Fruit fly (Drosophila melanogaster) whole organism, adult: ENCODE results near the gene mdy.

ENCODE experiments used
- CG11617 ChIP-seq: fragments of 200-800 bp; sonication (Bioruptor generic); optimal IDR thresholded peaks from 2 replicates; lab custom pipeline; 2017; ENCODE audit warnings: mild to moderate bottlenecking, missing biosample characterization, missing genetic modification reagents, missing genetic modification characterization
- CG12768 ChIP-seq: fragments of 200-800 bp; sonication (Bioruptor generic); optimal IDR thresholded peaks from 2 replicates; lab custom pipeline; 2017; ENCODE audit warnings: missing biosample characterization, missing genetic modification characterization, mild to moderate bottlenecking, moderate library complexity, missing genetic modification reagents
- CG14711 ChIP-seq: fragments of 200-800 bp; sonication (Bioruptor generic); optimal IDR thresholded peaks from 2 replicates; lab custom pipeline; 2018; ENCODE audit warnings: missing biosample characterization, mild to moderate bottlenecking, missing genetic modification characterization, moderate library complexity
- CG1620 ChIP-seq: fragments of 200-800 bp; sonication (Bioruptor generic); optimal IDR thresholded peaks from 2 replicates; lab custom pipeline; 2016; ENCODE audit warnings: missing biosample characterization, missing genetic modification characterization
- CG33017 ChIP-seq: fragments of 200-800 bp; sonication (Bioruptor generic); optimal IDR thresholded peaks from 2 replicates; lab custom pipeline; 2018; ENCODE audit warnings: missing biosample characterization, mild to moderate bottlenecking, missing genetic modification characterization, moderate library complexity
- CG5204 ChIP-seq: fragments of 200-800 bp; sonication (Bioruptor generic); optimal IDR thresholded peaks from 2 replicates; lab custom pipeline; 2016; ENCODE audit warnings: missing biosample characterization, missing genetic modification characterization
- CG7045 ChIP-seq: fragments of 200-800 bp; sonication (Bioruptor generic); optimal IDR thresholded peaks from 2 replicates; lab custom pipeline; 2017; ENCODE audit warnings: missing biosample characterization, mild to moderate bottlenecking, missing genetic modification characterization
- CG7101 ChIP-seq: fragments of 200-800 bp; sonication (Bioruptor generic); optimal IDR thresholded peaks from 2 replicates; lab custom pipeline; 2018; ENCODE audit warnings: missing biosample characterization, mild to moderate bottlenecking, missing genetic modification characterization, moderate library complexity
- Clk ChIP-seq: fragments of 200-800 bp; sonication (Bioruptor generic); optimal IDR thresholded peaks from 2 replicates; lab custom pipeline; 2017; ENCODE audit warnings: missing biosample characterization, missing genetic modification characterization
- Crg-1 ChIP-seq: fragments of 200-800 bp; sonication (Bioruptor generic); optimal IDR thresholded peaks from 2 replicates; lab custom pipeline; 2016; ENCODE audit warnings: missing biosample characterization, missing genetic modification characterization
- Hr96 ChIP-seq: fragments of 200-800 bp; sonication (Bioruptor generic); optimal IDR thresholded peaks from 2 replicates; lab custom pipeline; 2016; ENCODE audit warnings: missing biosample characterization, missing genetic modification characterization
- Mnt ChIP-seq: fragments of 200-800 bp; sonication (Bioruptor generic); optimal IDR thresholded peaks from 2 replicates; lab custom pipeline; 2016; ENCODE audit warnings: missing biosample characterization, mild to moderate bottlenecking, missing genetic modification characterization
- bab1 ChIP-seq: fragments of 200-800 bp; sonication (Bioruptor generic); optimal IDR thresholded peaks from 3 replicates; lab custom pipeline; 2019; ENCODE audit warnings: missing biosample characterization, mild to moderate bottlenecking, missing genetic modification characterization, moderate library complexity
- cic ChIP-seq: fragments of 200-800 bp; sonication (Bioruptor generic); optimal IDR thresholded peaks from 2 replicates; lab custom pipeline; 2017; ENCODE audit warnings: missing biosample characterization, mild to moderate bottlenecking, missing genetic modification characterization, moderate library complexity
- cnc ChIP-seq, 2 experiments: fragments of >200 bp; optimal IDR thresholded peaks; 2 replicates each; lab custom pipeline; 2017
- kay ChIP-seq: fragments of 200-800 bp; sonication (Bioruptor generic); peaks from one replicate; lab custom pipeline; 2016; ENCODE audit warnings: missing biosample characterization, missing genetic modification characterization, borderline replicate concordance
- ovo ChIP-seq: fragments of 200-800 bp; sonication (Bioruptor generic); optimal IDR thresholded peaks from 2 replicates; lab custom pipeline; 2016; ENCODE audit warnings: missing biosample characterization, missing genetic modification characterization
- pad ChIP-seq: fragments of 200-800 bp; sonication (Bioruptor generic); optimal IDR thresholded peaks from 3 replicates; lab custom pipeline; 2017; ENCODE audit warnings: missing biosample characterization, missing genetic modification characterization, mild to moderate bottlenecking, moderate library complexity, missing genetic modification reagents
- tj ChIP-seq: fragments of 200-800 bp; sonication (Bioruptor generic); optimal IDR thresholded peaks from 3 replicates; lab custom pipeline; 2017; ENCODE audit warnings: missing biosample characterization, mild to moderate bottlenecking, missing genetic modification characterization, moderate library complexity
- toe ChIP-seq: fragments of 200-800 bp; sonication (Bioruptor generic); optimal IDR thresholded peaks from 2 replicates; lab custom pipeline; 2016; ENCODE audit warnings: missing biosample characterization, missing genetic modification characterization

mdy gene

DNA sequence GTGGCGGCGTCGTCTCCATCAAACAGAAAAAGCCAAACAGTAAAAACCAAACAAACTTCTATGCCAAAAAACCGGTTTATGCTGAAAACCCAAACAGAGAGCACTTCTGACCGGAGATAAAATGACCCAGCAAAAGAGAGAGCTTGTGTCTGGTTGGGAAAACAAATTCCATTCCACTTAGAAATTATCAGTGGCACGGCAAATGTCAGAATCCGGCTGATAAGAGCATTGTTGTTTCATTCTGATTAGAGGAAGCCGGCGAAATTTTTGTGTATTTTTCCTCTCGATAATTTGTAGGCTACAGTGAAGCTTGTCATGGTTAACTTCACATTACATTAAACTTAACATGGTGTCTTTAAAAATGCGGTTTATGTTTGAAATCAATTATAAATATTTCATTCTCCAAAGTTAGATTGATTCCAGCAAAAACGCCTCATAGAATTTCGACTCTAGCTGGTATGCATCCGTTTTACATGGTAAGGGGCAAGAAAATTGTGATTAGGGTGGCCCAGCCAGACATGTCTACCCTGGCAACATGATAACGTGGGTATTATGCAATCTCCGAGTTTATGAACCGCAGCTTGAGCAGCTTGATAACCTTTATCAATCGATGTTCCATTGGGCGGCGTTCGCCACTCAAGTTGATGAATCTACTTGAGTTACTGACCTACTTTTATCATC lies 1.1 kb downstream of the mdy start:
- TF ChIP-seq ovo (no peak), CG11617 (GFP tag; lab: Kevin White, UChicago) (no peak), Clk (no peak), CG7045 (GFP tag; lab: Kevin White, UChicago) (no peak), CG1620 (GFP tag; lab: Kevin White, UChicago) (no peak), pad (GFP tag; lab: Kevin White, UChicago) (no peak), Hr96 (no peak)

DNA sequence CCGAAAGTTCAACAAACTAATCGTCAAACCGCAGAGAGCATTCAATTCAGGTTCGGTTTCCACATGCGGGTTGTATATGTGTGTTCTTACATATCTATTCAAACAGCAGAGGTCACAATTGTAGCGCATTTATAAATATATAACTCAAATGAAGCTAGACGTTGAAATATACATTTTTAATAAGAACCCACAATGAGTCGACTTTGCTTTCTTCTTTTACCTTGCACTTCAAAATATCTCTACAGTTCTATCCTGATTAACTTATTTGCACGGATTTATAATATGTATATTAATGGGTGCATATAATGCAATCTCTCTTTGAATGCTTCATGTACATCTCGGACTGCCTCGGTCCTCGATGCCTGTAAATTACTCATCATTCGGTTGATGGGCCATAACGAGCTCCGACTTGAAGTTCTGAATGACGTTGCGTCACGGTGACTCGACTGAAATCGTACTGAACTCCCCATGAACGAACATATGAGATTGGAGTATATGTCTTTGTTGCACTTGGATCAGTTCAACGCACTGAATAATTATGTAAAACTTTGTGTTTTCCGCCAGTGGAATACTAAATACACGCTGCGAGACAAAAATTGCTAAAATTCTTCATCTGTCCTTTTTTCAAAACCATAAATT lies 2.0 kb downstream of the mdy start:
- TF ChIP-seq bab1 = no peak
- no peak for TF ChIP-seq Crg-1 (GFP tag; lab: Kevin White, UChicago)
- no peak for TF ChIP-seq CG7101 (tag; lab: Kevin White, UChicago)
- TF ChIP-seq Mnt (GFP tag; lab: Kevin White, UChicago) = peak; percentile 1
- TF ChIP-seq CG14711 (tag; lab: Kevin White, UChicago) = peak; percentile 14
- TF ChIP-seq CG11617 (GFP tag; lab: Kevin White, UChicago) = no peak
- TF ChIP-seq tj (GFP tag; lab: Kevin White, UChicago) = no peak
- peak; percentile 46 for TF ChIP-seq kay
- TF ChIP-seq CG7045 (GFP tag; lab: Kevin White, UChicago) = peak; percentile 2
- peak; percentile 23 for TF ChIP-seq CG33017 (tag; lab: Kevin White, UChicago)
- no peak for TF ChIP-seq CG5204 (GFP tag; lab: Kevin White, UChicago)
- TF ChIP-seq Hr96 = no peak
- peak in 1 of 2 experiments; percentile 91 for TF ChIP-seq cnc (optimal IDR thresholded peaks at IDR 0.05; lab: Kevin White, UChicago)
- TF ChIP-seq ovo = no peak

- TF ChIP-seq Crg-1 (GFP tag; lab: Kevin White, UChicago) (no peak), CG7045 (GFP tag; lab: Kevin White, UChicago) (peak; percentile 76), ovo (peak; percentile 20), kay (peak; percentile 92), cic (GFP tag; lab: Kevin White, UChicago) (peak; percentile 78), Hr96 (no peak), cnc (optimal IDR thresholded peaks at IDR 0.05; lab: Kevin White, UChicago) (no peak), bab1 (peak; percentile 23), toe (GFP tag; lab: Kevin White, UChicago) (peak; percentile 1), CG12768 (GFP tag; lab: Kevin White, UChicago) (peak; percentile 59), CG11617 (GFP tag; lab: Kevin White, UChicago) (peak; percentile 54), Mnt (GFP tag; lab: Kevin White, UChicago) (no peak), CG33017 (tag; lab: Kevin White, UChicago) (peak; percentile 82), CG1620 (GFP tag; lab: Kevin White, UChicago) (no peak), Clk (no peak), CG7101 (tag; lab: Kevin White, UChicago) (peak; percentile 50), CG14711 (tag; lab: Kevin White, UChicago) (peak; percentile 33), pad (GFP tag; lab: Kevin White, UChicago) (peak; percentile 32), CG5204 (GFP tag; lab: Kevin White, UChicago) (peak; percentile 31), tj (GFP tag; lab: Kevin White, UChicago) (no peak)
Observed at dm6 chr2L:16819714-16820113, 3.3 kb downstream of the mdy start.

DNA sequence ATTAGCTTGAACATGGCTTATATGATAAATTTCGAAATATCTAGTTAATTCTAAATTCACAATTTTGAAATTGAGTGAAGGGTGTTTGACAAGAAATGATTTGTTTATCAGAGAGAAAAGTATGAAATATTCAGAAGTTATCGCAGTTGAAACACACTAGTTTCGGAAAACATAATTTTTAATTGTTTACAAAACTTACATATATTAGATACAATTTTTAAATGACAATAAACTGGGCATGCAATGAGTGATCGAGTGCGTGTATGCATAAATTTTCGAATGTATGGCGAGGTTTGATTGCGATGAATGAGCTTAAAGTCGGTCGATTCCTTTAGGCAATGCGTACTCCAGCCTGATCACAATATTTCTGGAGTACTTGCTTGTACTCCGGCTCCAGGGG lies 4.5 kb downstream of the mdy start, which contains the start of gene CG13280:
CG13280 (minus strand) TSS at position 101 of the 400 bp plus-strand sequence.
- no peak for TF ChIP-seq CG14711 (tag; lab: Kevin White, UChicago)
- TF ChIP-seq kay = no peak
- TF ChIP-seq CG33017 (tag; lab: Kevin White, UChicago) = no peak
- no peak for TF ChIP-seq pad (GFP tag; lab: Kevin White, UChicago)
- TF ChIP-seq CG7045 (GFP tag; lab: Kevin White, UChicago) = no peak
- TF ChIP-seq Crg-1 (GFP tag; lab: Kevin White, UChicago) = no peak
- no peak for TF ChIP-seq CG11617 (GFP tag; lab: Kevin White, UChicago)
- TF ChIP-seq ovo = no peak
- no peak for TF ChIP-seq CG1620 (GFP tag; lab: Kevin White, UChicago)
- TF ChIP-seq bab1 = no peak
- no peak for TF ChIP-seq CG5204 (GFP tag; lab: Kevin White, UChicago)
- no peak for TF ChIP-seq Hr96
- no peak for TF ChIP-seq cic (GFP tag; lab: Kevin White, UChicago)
- no peak for TF ChIP-seq CG12768 (GFP tag; lab: Kevin White, UChicago)
- TF ChIP-seq CG7101 (tag; lab: Kevin White, UChicago) = no peak
- TF ChIP-seq toe (GFP tag; lab: Kevin White, UChicago) = no peak

DNA sequence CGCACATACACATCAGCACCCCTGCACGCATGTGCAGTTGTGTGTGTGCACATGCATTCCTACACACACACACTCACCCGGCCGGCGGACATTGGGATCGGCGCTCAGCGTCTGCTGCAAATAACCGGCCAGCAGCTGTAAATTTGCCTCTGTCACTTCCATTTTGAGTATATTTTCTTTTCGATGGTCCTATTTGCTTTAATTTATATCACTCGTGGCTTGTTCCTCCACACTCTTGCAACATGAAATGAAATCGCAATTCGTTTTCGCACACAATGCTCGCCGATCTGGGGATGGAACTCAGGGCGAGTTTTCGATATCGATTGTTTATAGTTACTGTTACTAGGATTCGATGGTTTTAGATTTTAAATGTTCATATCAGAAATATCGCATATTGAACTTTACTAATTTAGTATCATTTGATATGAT lies 8.5 kb downstream of the mdy start, which contains the start of gene Cse1:
Cse1 (minus strand) TSS at position 303 of the 429 bp plus-strand sequence.
- TF ChIP-seq bab1 (peak; percentile 10), Crg-1 (GFP tag; lab: Kevin White, UChicago) (peak; percentile 12), CG11617 (GFP tag; lab: Kevin White, UChicago) (peak; percentile 7), Hr96 (no peak), Mnt (GFP tag; lab: Kevin White, UChicago) (peak; percentile 53)
